Fruit fly (Drosophila melanogaster) whole organism, adult: ENCODE measurements around the gene obst-A.

Source experiments
- CG11617 ChIP-seq: fragments of 200-800 bp; sonication (Bioruptor generic); optimal IDR thresholded peaks from 2 replicates; lab custom pipeline; 2017; ENCODE audit warnings: mild to moderate bottlenecking, missing biosample characterization, missing genetic modification reagents, missing genetic modification characterization
- CG12768 ChIP-seq: fragments of 200-800 bp; sonication (Bioruptor generic); optimal IDR thresholded peaks from 2 replicates; lab custom pipeline; 2017; ENCODE audit warnings: missing biosample characterization, missing genetic modification characterization, mild to moderate bottlenecking, moderate library complexity, missing genetic modification reagents
- CG14711 ChIP-seq: fragments of 200-800 bp; sonication (Bioruptor generic); optimal IDR thresholded peaks from 2 replicates; lab custom pipeline; 2018; ENCODE audit warnings: missing biosample characterization, mild to moderate bottlenecking, missing genetic modification characterization, moderate library complexity
- CG1620 ChIP-seq: fragments of 200-800 bp; sonication (Bioruptor generic); optimal IDR thresholded peaks from 2 replicates; lab custom pipeline; 2016; ENCODE audit warnings: missing biosample characterization, missing genetic modification characterization
- CG33017 ChIP-seq: fragments of 200-800 bp; sonication (Bioruptor generic); optimal IDR thresholded peaks from 2 replicates; lab custom pipeline; 2018; ENCODE audit warnings: missing biosample characterization, mild to moderate bottlenecking, missing genetic modification characterization, moderate library complexity
- CG5204 ChIP-seq: fragments of 200-800 bp; sonication (Bioruptor generic); optimal IDR thresholded peaks from 2 replicates; lab custom pipeline; 2016; ENCODE audit warnings: missing biosample characterization, missing genetic modification characterization
- CG7045 ChIP-seq: fragments of 200-800 bp; sonication (Bioruptor generic); optimal IDR thresholded peaks from 2 replicates; lab custom pipeline; 2017; ENCODE audit warnings: missing biosample characterization, mild to moderate bottlenecking, missing genetic modification characterization
- CG7101 ChIP-seq: fragments of 200-800 bp; sonication (Bioruptor generic); optimal IDR thresholded peaks from 2 replicates; lab custom pipeline; 2018; ENCODE audit warnings: missing biosample characterization, mild to moderate bottlenecking, missing genetic modification characterization, moderate library complexity
- Clk ChIP-seq: fragments of 200-800 bp; sonication (Bioruptor generic); optimal IDR thresholded peaks from 2 replicates; lab custom pipeline; 2017; ENCODE audit warnings: missing biosample characterization, missing genetic modification characterization
- Crg-1 ChIP-seq: fragments of 200-800 bp; sonication (Bioruptor generic); optimal IDR thresholded peaks from 2 replicates; lab custom pipeline; 2016; ENCODE audit warnings: missing biosample characterization, missing genetic modification characterization
- Hr96 ChIP-seq: fragments of 200-800 bp; sonication (Bioruptor generic); optimal IDR thresholded peaks from 2 replicates; lab custom pipeline; 2016; ENCODE audit warnings: missing biosample characterization, missing genetic modification characterization
- Mnt ChIP-seq: fragments of 200-800 bp; sonication (Bioruptor generic); optimal IDR thresholded peaks from 2 replicates; lab custom pipeline; 2016; ENCODE audit warnings: missing biosample characterization, mild to moderate bottlenecking, missing genetic modification characterization
- bab1 ChIP-seq: fragments of 200-800 bp; sonication (Bioruptor generic); optimal IDR thresholded peaks from 3 replicates; lab custom pipeline; 2019; ENCODE audit warnings: missing biosample characterization, mild to moderate bottlenecking, missing genetic modification characterization, moderate library complexity
- cic ChIP-seq: fragments of 200-800 bp; sonication (Bioruptor generic); optimal IDR thresholded peaks from 2 replicates; lab custom pipeline; 2017; ENCODE audit warnings: missing biosample characterization, mild to moderate bottlenecking, missing genetic modification characterization, moderate library complexity
- cnc ChIP-seq, 2 experiments: fragments of >200 bp; optimal IDR thresholded peaks; 2 replicates each; lab custom pipeline; 2017
- kay ChIP-seq: fragments of 200-800 bp; sonication (Bioruptor generic); peaks from one replicate; lab custom pipeline; 2016; ENCODE audit warnings: missing biosample characterization, missing genetic modification characterization, borderline replicate concordance
- ovo ChIP-seq: fragments of 200-800 bp; sonication (Bioruptor generic); optimal IDR thresholded peaks from 2 replicates; lab custom pipeline; 2016; ENCODE audit warnings: missing biosample characterization, missing genetic modification characterization
- pad ChIP-seq: fragments of 200-800 bp; sonication (Bioruptor generic); optimal IDR thresholded peaks from 3 replicates; lab custom pipeline; 2017; ENCODE audit warnings: missing biosample characterization, missing genetic modification characterization, mild to moderate bottlenecking, moderate library complexity, missing genetic modification reagents
- tj ChIP-seq: fragments of 200-800 bp; sonication (Bioruptor generic); optimal IDR thresholded peaks from 3 replicates; lab custom pipeline; 2017; ENCODE audit warnings: missing biosample characterization, mild to moderate bottlenecking, missing genetic modification characterization, moderate library complexity
- toe ChIP-seq: fragments of 200-800 bp; sonication (Bioruptor generic); optimal IDR thresholded peaks from 2 replicates; lab custom pipeline; 2016; ENCODE audit warnings: missing biosample characterization, missing genetic modification characterization

Gene obst-A

dm6 chrX:20244278-20244677 is 4.6 kb downstream of the obst-A start, which contains the start of gene Peritrophin-A:
Peritrophin-A (plus strand) TSS chrX:20244647.
- no peak for TF ChIP-seq ovo (GFP tag; lab: Kevin White, UChicago)

dm6 chrX:20245218-20245863 is 5.7 kb downstream of the obst-A start:
- TF ChIP-seq tj (GFP tag; lab: Kevin White, UChicago) (no peak), CG1620 (GFP tag; lab: Kevin White, UChicago) (no peak)

DNA sequence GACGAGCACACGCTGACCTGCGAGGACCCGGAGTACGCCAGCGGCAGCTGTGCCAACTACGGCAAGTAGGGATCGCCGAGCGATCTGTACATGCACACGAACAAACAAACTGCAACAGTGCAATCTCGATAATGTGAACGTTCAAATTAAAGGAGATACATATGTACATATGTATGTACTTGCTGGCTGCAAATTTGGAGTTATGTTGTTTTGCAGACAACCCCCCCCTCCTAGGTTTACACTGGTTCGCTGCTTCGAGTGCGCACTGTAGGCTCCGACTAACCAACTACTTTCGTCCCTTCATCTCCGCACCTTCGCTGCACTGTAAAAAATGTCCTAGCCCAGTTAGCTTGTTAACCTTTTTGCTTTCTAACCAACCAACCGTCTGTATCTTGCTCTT is 8.1 kb downstream of the obst-A start:
- TF ChIP-seq CG7101 (tag; lab: Kevin White, UChicago) (no peak), toe (GFP tag; lab: Kevin White, UChicago) (no peak), kay (GFP tag; lab: Kevin White, UChicago) (no peak), CG5204 (no peak), CG1620 (GFP tag; lab: Kevin White, UChicago) (no peak), CG7045 (GFP tag; lab: Kevin White, UChicago) (no peak), CG14711 (tag; lab: Kevin White, UChicago) (no peak), Mnt (GFP tag; lab: Kevin White, UChicago) (no peak), tj (GFP tag; lab: Kevin White, UChicago) (no peak), ovo (GFP tag; lab: Kevin White, UChicago) (no peak), bab1 (GFP tag; lab: Kevin White, UChicago) (no peak), Crg-1 (no peak), cnc (optimal IDR thresholded peaks at IDR 0.05; lab: Kevin White, UChicago) (no peak)

dm6 chrX:20251069-20251468 is 11.4 kb downstream of the obst-A start, which contains the start of the genes CG17068 and Rab10:
CG17068 (minus strand) TSS chrX:20251093.
Rab10 (plus strand) TSS chrX:20251338.
- TF ChIP-seq CG11617 (GFP tag; lab: Kevin White, UChicago) (no peak), CG7045 (GFP tag; lab: Kevin White, UChicago) (no peak), cic (GFP tag; lab: Kevin White, UChicago) (no peak), CG7101 (tag; lab: Kevin White, UChicago) (peak; percentile 21), CG5204 (peak; percentile 8), pad (GFP tag; lab: Kevin White, UChicago) (no peak), CG14711 (tag; lab: Kevin White, UChicago) (no peak), Hr96 (GFP tag; lab: Kevin White, UChicago) (peak; percentile 22), Clk (GFP tag; lab: Kevin White, UChicago) (no peak), cnc (optimal IDR thresholded peaks at IDR 0.05; lab: Kevin White, UChicago) (no peak), CG1620 (GFP tag; lab: Kevin White, UChicago) (peak; percentile 23), CG12768 (GFP tag; lab: Kevin White, UChicago) (no peak), Mnt (GFP tag; lab: Kevin White, UChicago) (peak; percentile 38), kay (GFP tag; lab: Kevin White, UChicago) (no peak), tj (GFP tag; lab: Kevin White, UChicago) (peak; percentile 8)

DNA sequence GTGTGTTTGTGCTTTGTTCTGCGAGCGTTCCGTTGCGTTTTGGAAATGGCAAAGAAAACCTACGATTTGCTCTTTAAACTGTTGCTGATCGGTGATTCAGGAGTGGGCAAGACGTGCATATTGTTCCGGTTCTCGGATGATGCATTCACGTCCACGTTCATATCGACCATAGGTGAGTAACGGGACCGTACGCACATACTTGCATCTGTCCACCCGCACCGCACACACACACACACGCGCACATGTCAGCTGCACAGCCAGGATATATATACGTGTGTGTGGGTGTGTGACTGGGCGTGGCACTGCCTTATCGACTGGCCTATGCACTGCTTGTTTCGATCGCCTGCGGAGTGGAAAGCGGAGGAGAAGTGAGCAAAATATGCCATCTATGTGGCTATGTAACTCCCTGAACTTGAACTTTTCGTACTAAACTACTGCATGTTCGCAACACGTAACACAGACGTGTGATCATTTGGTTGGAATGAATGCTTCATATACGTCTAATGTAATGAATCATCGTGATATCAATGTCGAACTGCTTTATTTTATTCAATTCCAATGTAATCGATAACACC is 12.0 kb downstream of the obst-A start:
- TF ChIP-seq CG7101 (tag; lab: Kevin White, UChicago) (no peak), kay (GFP tag; lab: Kevin White, UChicago) (peak; percentile 4), ovo (GFP tag; lab: Kevin White, UChicago) (peak; percentile 77), Mnt (GFP tag; lab: Kevin White, UChicago) (peak; percentile 41)

dm6 chrX:20255977-20256376 is 16.3 kb downstream of the obst-A start:
- TF ChIP-seq CG7101 (tag; lab: Kevin White, UChicago) = no peak
- no peak for TF ChIP-seq toe (GFP tag; lab: Kevin White, UChicago)
- TF ChIP-seq ovo (GFP tag; lab: Kevin White, UChicago) = no peak
- no peak for TF ChIP-seq CG7045 (GFP tag; lab: Kevin White, UChicago)
- TF ChIP-seq tj (GFP tag; lab: Kevin White, UChicago) = no peak
- no peak for TF ChIP-seq Mnt (GFP tag; lab: Kevin White, UChicago)

- TF ChIP-seq kay (GFP tag; lab: Kevin White, UChicago) (no peak), CG33017 (tag; lab: Kevin White, UChicago) (no peak), Clk (GFP tag; lab: Kevin White, UChicago) (no peak), CG5204 (peak; percentile 44), Mnt (GFP tag; lab: Kevin White, UChicago) (no peak), CG11617 (GFP tag; lab: Kevin White, UChicago) (no peak), CG14711 (tag; lab: Kevin White, UChicago) (no peak), Crg-1 (no peak), bab1 (GFP tag; lab: Kevin White, UChicago) (peak; percentile 26), ovo (GFP tag; lab: Kevin White, UChicago) (peak; percentile 0), pad (GFP tag; lab: Kevin White, UChicago) (no peak), CG7045 (GFP tag; lab: Kevin White, UChicago) (no peak), CG7101 (tag; lab: Kevin White, UChicago) (peak; percentile 18), CG1620 (GFP tag; lab: Kevin White, UChicago) (no peak), Hr96 (GFP tag; lab: Kevin White, UChicago) (no peak), toe (GFP tag; lab: Kevin White, UChicago) (no peak), tj (GFP tag; lab: Kevin White, UChicago) (no peak), CG12768 (GFP tag; lab: Kevin White, UChicago) (no peak), cnc (optimal IDR thresholded peaks at IDR 0.05; lab: Kevin White, UChicago) (no peak), cic (GFP tag; lab: Kevin White, UChicago) (no peak)
Observed at dm6 chrX:20256849-20257590, 17.4 kb downstream of the obst-A start, which contains the start of gene CG17065. CG17065 (minus strand) TSS chrX:20257199.
